Worm (Caenorhabditis elegans) whole organism, L4 larva: ENCODE data around the gene cyp-43A1.

Experiments used
- ceh-32 ChIP-seq: sonication (generic microtip); optimal IDR thresholded peaks from 2 replicates; lab custom pipeline; 2016; ENCODE audit warnings: mild to moderate bottlenecking, missing genetic modification characterization, missing compliant biosample characterization; ENCODE audit not compliant: poor library complexity
- ces-1 ChIP-seq: fragments of 150-350 bp; sonication (generic microtip); optimal IDR thresholded peaks from 4 replicates; lab custom pipeline; 2014; ENCODE audit warnings: missing biosample characterization, missing genetic modification reagents, missing genetic modification characterization
- fos-1 ChIP-seq: fragments of 150-350 bp; optimal IDR thresholded peaks from 2 replicates; lab custom pipeline; 2014; ENCODE audit warnings: missing biosample characterization, missing genetic modification characterization
- nhr-77 ChIP-seq: fragments of 150-350 bp; optimal IDR thresholded peaks from 2 replicates; lab custom pipeline; 2014; ENCODE audit warnings: missing biosample characterization, missing genetic modification characterization
- snpc-4 ChIP-seq: fragments of 150-350 bp; optimal IDR thresholded peaks from 2 replicates; lab custom pipeline; 2014; ENCODE audit warnings: missing biosample characterization, missing genetic modification characterization

DNA sequence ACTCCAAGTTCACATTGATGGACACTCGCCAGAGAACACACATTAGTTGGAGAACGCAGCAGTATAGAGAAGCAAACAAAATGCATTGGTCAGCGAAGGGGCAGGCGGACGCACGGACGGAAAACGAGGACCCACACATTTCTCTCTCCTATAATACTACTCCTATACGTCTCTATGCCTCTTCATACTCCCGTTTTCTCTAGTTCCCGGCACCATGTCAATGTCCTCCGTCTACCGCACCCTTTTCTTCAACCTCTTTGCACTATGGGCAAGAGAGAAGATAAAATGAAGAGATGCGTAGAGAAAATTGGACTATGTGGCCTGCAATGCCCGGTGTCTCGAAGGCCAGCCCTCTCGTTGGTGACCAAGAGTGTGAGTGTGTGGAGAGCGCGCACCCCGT lies 28.3 kb upstream of the cyp-43A1 start, which contains the start of gene set-20:
- no peak for TF ChIP-seq fos-1 (tag; lab: Kevin White, UChicago)
- no peak for TF ChIP-seq snpc-4
- no peak for TF ChIP-seq ces-1 (GFP tag; lab: Kevin White, UChicago)
- no peak for TF ChIP-seq nhr-77 (tag; lab: Kevin White, UChicago)
- TF ChIP-seq ceh-32, result no peak
